Fruit fly (Drosophila melanogaster) whole organism, embryonic: ENCODE data around the gene CG33664.
A peak's percentile ranks its signal among the peaks of the same experiment; 100 is the strongest.

ENCODE experiments used
- Bdp1 ChIP-seq: fragments of 200-800 bp; sonication (Bioruptor generic); optimal IDR thresholded peaks from 3 replicates; lab custom pipeline; 2016; ENCODE audit warnings: missing biosample characterization, missing genetic modification characterization
- CG10209 ChIP-seq: fragments of 200-800 bp; sonication (Bioruptor generic); optimal IDR thresholded peaks from 3 replicates; lab custom pipeline; 2017; ENCODE audit warnings: missing biosample characterization, mild to moderate bottlenecking, missing genetic modification characterization, missing genetic modification reagents
- CG10543 ChIP-seq: fragments of 200-800 bp; sonication (Bioruptor generic); optimal IDR thresholded peaks from 3 replicates; lab custom pipeline; 2017; ENCODE audit warnings: missing biosample characterization, mild to moderate bottlenecking, missing genetic modification characterization, moderate library complexity
- CG11560 ChIP-seq: fragments of 200-800 bp; sonication (Bioruptor generic); IDR thresholded peaks from 3 replicates; pipeline ENCODE4 v1.3.6; 2022; ENCODE audit warnings: missing biosample characterization, missing genetic modification characterization
- CG11723 ChIP-seq: fragments of 200-800 bp; sonication (Bioruptor generic); optimal IDR thresholded peaks from 2 replicates; lab custom pipeline; 2017; ENCODE audit warnings: missing biosample characterization, mild to moderate bottlenecking, missing genetic modification characterization
- CG12219 ChIP-seq: fragments of 200-800 bp; sonication (Bioruptor generic); optimal IDR thresholded peaks from 3 replicates; lab custom pipeline; 2018; ENCODE audit warnings: missing biosample characterization, mild to moderate bottlenecking, missing genetic modification characterization
- CG12744 ChIP-seq: fragments of 200-800 bp; sonication (Bioruptor generic); optimal IDR thresholded peaks from 2 replicates; lab custom pipeline; 2016; ENCODE audit warnings: missing biosample characterization, missing genetic modification characterization
- CG14050 ChIP-seq: fragments of 200-800 bp; sonication (Bioruptor generic); IDR thresholded peaks from 3 replicates; pipeline ENCODE4 v1.3.6; 2022; ENCODE audit warnings: missing biosample characterization, missing genetic modification characterization
- CG15011 ChIP-seq: fragments of 200-800 bp; sonication (Bioruptor generic); optimal IDR thresholded peaks from 3 replicates; lab custom pipeline; 2018; ENCODE audit warnings: missing biosample characterization, mild to moderate bottlenecking, missing genetic modification characterization
- CG16813 ChIP-seq: fragments of 200-800 bp; sonication (Bioruptor generic); IDR thresholded peaks from 3 replicates; pipeline ENCODE4 v1.3.6; 2022; ENCODE audit warnings: missing biosample characterization, missing genetic modification characterization; ENCODE audit not compliant: partially characterized antibody
- CG17359 ChIP-seq: fragments of 200-800 bp; sonication (Bioruptor generic); optimal IDR thresholded peaks from 3 replicates; lab custom pipeline; 2018; ENCODE audit warnings: missing biosample characterization, mild to moderate bottlenecking, missing genetic modification characterization, moderate library complexity
- CG17802 ChIP-seq: fragments of 200-800 bp; sonication (Bioruptor generic); optimal IDR thresholded peaks from 2 replicates; lab custom pipeline; 2018; ENCODE audit warnings: missing biosample characterization, mild to moderate bottlenecking, missing genetic modification characterization, moderate library complexity
- CG2129 ChIP-seq: fragments of 200-800 bp; sonication (Bioruptor generic); IDR thresholded peaks from 2 replicates; pipeline ENCODE4 v1.3.6; 2022; ENCODE audit warnings: missing biosample characterization, missing genetic modification characterization; ENCODE audit not compliant: partially characterized antibody
- CG2712 ChIP-seq: fragments of 200-800 bp; optimal IDR thresholded peaks from 3 replicates; lab custom pipeline; 2019; ENCODE audit warnings: missing biosample characterization, mild to moderate bottlenecking, missing genetic modification characterization, moderate library complexity
- CG31388 ChIP-seq: fragments of 200-800 bp; sonication (Bioruptor generic); optimal IDR thresholded peaks from 2 replicates; lab custom pipeline; 2016; ENCODE audit warnings: missing biosample characterization, missing genetic modification characterization
- CG3163 ChIP-seq: fragments of 200-800 bp; sonication (Bioruptor generic); optimal IDR thresholded peaks from 3 replicates; lab custom pipeline; 2016; ENCODE audit warnings: missing biosample characterization, missing genetic modification characterization
- CG32532 ChIP-seq: fragments of 200-800 bp; sonication (Bioruptor generic); IDR thresholded peaks from 2 replicates; pipeline ENCODE4 v1.3.6; 2022; ENCODE audit warnings: missing biosample characterization, missing genetic modification characterization
- CG4282 ChIP-seq: fragments of 200-800 bp; sonication (Bioruptor generic); optimal IDR thresholded peaks from 2 replicates; lab custom pipeline; 2016; ENCODE audit warnings: missing biosample characterization, missing genetic modification characterization
- CG5180 ChIP-seq: fragments of 200-800 bp; sonication (Bioruptor generic); optimal IDR thresholded peaks from 3 replicates; lab custom pipeline; 2017; ENCODE audit warnings: missing biosample characterization, missing genetic modification characterization, mild to moderate bottlenecking, moderate library complexity, missing genetic modification reagents
- CG6175 ChIP-seq: fragments of 200-800 bp; sonication (Bioruptor generic); IDR thresholded peaks from 3 replicates; pipeline ENCODE4 v1.3.6; 2022; ENCODE audit warnings: missing biosample characterization, missing genetic modification characterization
- CG6272 ChIP-seq: fragments of 200-800 bp; sonication (Bioruptor generic); IDR thresholded peaks from 2 replicates; pipeline ENCODE4 v1.3.6; 2022; ENCODE audit warnings: missing biosample characterization, missing genetic modification characterization
- CG6813 ChIP-seq: fragments of 200-800 bp; sonication (Bioruptor generic); optimal IDR thresholded peaks from 2 replicates; lab custom pipeline; 2017; ENCODE audit warnings: missing biosample characterization, missing genetic modification characterization, mild to moderate bottlenecking, moderate library complexity, missing genetic modification reagents
- CG9609 ChIP-seq: fragments of 200-800 bp; sonication (Bioruptor generic); optimal IDR thresholded peaks from 3 replicates; lab custom pipeline; 2016; ENCODE audit warnings: missing biosample characterization, missing genetic modification characterization
- CG9797 ChIP-seq: fragments of 200-800 bp; sonication (Bioruptor generic); optimal IDR thresholded peaks from 3 replicates; lab custom pipeline; 2018; ENCODE audit warnings: missing biosample characterization, mild to moderate bottlenecking, missing genetic modification characterization
- CG9817 ChIP-seq: fragments of 200-800 bp; sonication (Bioruptor generic); optimal IDR thresholded peaks from 2 replicates; lab custom pipeline; 2018; ENCODE audit warnings: missing biosample characterization, mild to moderate bottlenecking, missing genetic modification characterization, moderate library complexity
- Deaf1 ChIP-seq: fragments of 200-800 bp; optimal IDR thresholded peaks from 3 replicates; lab custom pipeline; 2019; ENCODE audit warnings: missing biosample characterization, mild to moderate bottlenecking, missing genetic modification characterization, moderate library complexity
- Drgx ChIP-seq: fragments of 200-800 bp; sonication (Bioruptor generic); IDR thresholded peaks from 2 replicates; pipeline ENCODE4 v1.3.6; 2022; ENCODE audit warnings: missing biosample characterization, missing genetic modification characterization
- Ets97D ChIP-seq: fragments of 200-800 bp; sonication (Bioruptor generic); optimal IDR thresholded peaks from 3 replicates; lab custom pipeline; 2016; ENCODE audit warnings: missing biosample characterization, missing genetic modification characterization
- HLHmδ ChIP-seq: fragments of 200-800 bp; sonication (Bioruptor generic); optimal IDR thresholded peaks from 2 replicates; lab custom pipeline; 2018; ENCODE audit warnings: missing biosample characterization, mild to moderate bottlenecking, missing genetic modification characterization, moderate library complexity
- NC2α ChIP-seq: fragments of 200-800 bp; sonication (Bioruptor generic); optimal IDR thresholded peaks from 2 replicates; lab custom pipeline; 2016; ENCODE audit warnings: missing biosample characterization, missing genetic modification characterization
- Oli ChIP-seq: fragments of 200-800 bp; sonication (Bioruptor generic); optimal IDR thresholded peaks from 2 replicates; lab custom pipeline; 2018; ENCODE audit warnings: missing biosample characterization, mild to moderate bottlenecking, missing genetic modification characterization, moderate library complexity
- Xrp1 ChIP-seq: fragments of 200-800 bp; sonication (Bioruptor generic); IDR thresholded peaks from 2 replicates; pipeline ENCODE4 v1.3.6; 2022; ENCODE audit warnings: missing biosample characterization, missing genetic modification characterization
- crol ChIP-seq: fragments of 200-800 bp; sonication (Bioruptor generic); IDR thresholded peaks from 2 replicates; pipeline ENCODE4 v1.3.6; 2022; ENCODE audit warnings: missing biosample characterization, missing genetic modification characterization
- eyg ChIP-seq: fragments of 200-800 bp; sonication (Bioruptor generic); optimal IDR thresholded peaks from 3 replicates; lab custom pipeline; 2016; ENCODE audit warnings: missing biosample characterization, missing genetic modification characterization
- h ChIP-seq: fragments of >200 bp; optimal IDR thresholded peaks from 2 replicates; lab custom pipeline; 2017
- her ChIP-seq: fragments of 200-800 bp; sonication (Bioruptor generic); optimal IDR thresholded peaks from 2 replicates; lab custom pipeline; 2016; ENCODE audit warnings: missing biosample characterization, missing genetic modification characterization
- jumu ChIP-seq: fragments of 200-800 bp; sonication (Bioruptor generic); optimal IDR thresholded peaks from 3 replicates; lab custom pipeline; 2016; ENCODE audit warnings: missing biosample characterization, missing genetic modification characterization
- oc ChIP-seq: fragments of 200-800 bp; sonication (Bioruptor generic); optimal IDR thresholded peaks from 2 replicates; lab custom pipeline; 2018; ENCODE audit warnings: missing biosample characterization, mild to moderate bottlenecking, missing genetic modification characterization, moderate library complexity
- pho ChIP-seq: fragments of 200-800 bp; sonication (Bioruptor generic); optimal IDR thresholded peaks from 2 replicates; lab custom pipeline; 2016; ENCODE audit warnings: missing biosample characterization, missing genetic modification characterization
- pros ChIP-seq: fragments of 200-800 bp; sonication (Bioruptor generic); optimal IDR thresholded peaks from 3 replicates; lab custom pipeline; 2019; ENCODE audit warnings: missing biosample characterization, mild to moderate bottlenecking, missing genetic modification characterization, moderate library complexity
- pzg ChIP-seq: fragments of 200-800 bp; sonication (Bioruptor generic); optimal IDR thresholded peaks from 3 replicates; lab custom pipeline; 2018; ENCODE audit warnings: missing biosample characterization, mild to moderate bottlenecking, missing genetic modification characterization, moderate library complexity
- sim ChIP-seq: fragments of 200-800 bp; sonication (Bioruptor generic); IDR thresholded peaks from 2 replicates; pipeline ENCODE4 v1.3.6; 2022; ENCODE audit warnings: missing biosample characterization, missing genetic modification characterization
- slbo ChIP-seq: fragments of 200-800 bp; sonication (Bioruptor generic); IDR thresholded peaks from 2 replicates; pipeline ENCODE4 v1.3.6; 2022; ENCODE audit warnings: missing biosample characterization, missing genetic modification characterization
- so ChIP-seq: fragments of 200-800 bp; sonication (Bioruptor generic); IDR thresholded peaks from 3 replicates; pipeline ENCODE4 v1.3.6; 2022; ENCODE audit warnings: missing biosample characterization, missing genetic modification characterization
- stc ChIP-seq: fragments of 200-800 bp; sonication (Bioruptor generic); IDR thresholded peaks from 2 replicates; pipeline ENCODE4 v1.3.6; 2022; ENCODE audit warnings: missing biosample characterization, missing genetic modification characterization
- tap ChIP-seq: fragments of 200-800 bp; optimal IDR thresholded peaks from 3 replicates; lab custom pipeline; 2019; ENCODE audit warnings: missing biosample characterization, mild to moderate bottlenecking, missing genetic modification characterization, moderate library complexity
- toy ChIP-seq: fragments of 200-800 bp; sonication (Bioruptor generic); IDR thresholded peaks from 2 replicates; pipeline ENCODE4 v1.3.6; 2022; ENCODE audit warnings: missing biosample characterization, missing genetic modification characterization
- tup ChIP-seq: fragments of 200-800 bp; sonication (Bioruptor generic); optimal IDR thresholded peaks from 2 replicates; lab custom pipeline; 2016; ENCODE audit warnings: missing biosample characterization, mild to moderate bottlenecking, missing genetic modification characterization, moderate library complexity
- unc-4 ChIP-seq: fragments of 200-800 bp; sonication (Bioruptor generic); IDR thresholded peaks from 2 replicates; pipeline ENCODE4 v1.3.6; 2022; ENCODE audit warnings: missing biosample characterization, missing genetic modification characterization; ENCODE audit not compliant: partially characterized antibody

The CG33664 gene

DNA sequence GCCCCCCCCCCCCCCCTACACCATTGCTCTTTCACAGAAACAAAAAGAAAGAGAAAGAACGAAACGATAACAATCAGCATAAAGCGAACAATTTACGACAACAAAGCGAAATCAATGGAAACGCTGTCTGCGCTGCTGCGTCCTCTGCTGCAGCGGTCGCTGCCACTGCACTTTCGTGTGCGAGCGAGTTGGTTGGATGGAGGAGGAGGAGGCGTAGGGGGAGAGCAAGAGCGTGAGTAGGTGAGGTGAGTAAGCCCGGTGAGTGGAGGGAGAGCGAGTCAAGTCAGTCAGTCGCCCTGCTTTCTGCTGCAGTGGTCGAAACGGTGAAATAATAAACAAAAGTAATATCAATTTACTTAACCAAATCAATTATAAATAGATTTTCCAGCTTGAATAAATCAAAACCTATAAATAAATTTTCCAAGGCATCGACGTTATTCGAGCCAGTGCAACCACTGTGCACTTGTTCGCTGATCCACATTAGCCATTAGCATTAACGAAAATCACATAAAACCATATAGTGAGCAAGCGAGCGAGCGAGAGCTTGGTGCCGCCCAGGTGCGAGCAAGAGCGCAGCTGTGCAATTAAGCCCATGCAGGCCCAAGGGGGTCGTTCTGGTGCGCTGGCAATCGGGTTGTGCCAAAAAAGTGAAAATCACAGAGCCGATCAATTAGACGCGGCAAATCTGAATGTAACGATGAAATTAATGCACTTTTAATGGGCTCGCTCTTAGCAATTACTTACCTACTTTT lies 40.1 kb upstream of the CG33664 start (continued):
- TF ChIP-seq so = 0 out of 3 replicates have a peak, but pooled peaks have one; percentile 64
- no peak for TF ChIP-seq Bdp1 (GFP tag; lab: Kevin White, UChicago)
- no peak for TF ChIP-seq CG5180 (GFP tag; lab: Kevin White, UChicago)
- no peak for TF ChIP-seq CG9797 (GFP tag; lab: Kevin White, UChicago)
- TF ChIP-seq Xrp1 = peak; percentile 68
- TF ChIP-seq crol = peak; percentile 90
- no peak for TF ChIP-seq pros
- TF ChIP-seq HLHmδ = no peak
- TF ChIP-seq h (lab: Kevin White, UChicago) = no peak
- TF ChIP-seq CG31388 (GFP tag; lab: Kevin White, UChicago) = no peak
- TF ChIP-seq slbo (GFP tag; lab: Robert Waterston, UW) = 0 out of 2 replicates have a peak, but pooled peaks have one; percentile 7
- no peak for TF ChIP-seq toy (GFP tag; lab: Robert Waterston, UW)
- peak; percentile 48 for TF ChIP-seq CG17359
- peak; percentile 29; the same call in 1 of the 2 replicates for TF ChIP-seq sim (GFP tag; lab: Robert Waterston, UW)
- no peak for TF ChIP-seq CG12219 (GFP tag; lab: Kevin White, UChicago)
- no peak for TF ChIP-seq Deaf1 (tag; lab: Kevin White, UChicago)
- TF ChIP-seq jumu (GFP tag; lab: Kevin White, UChicago) = no peak
- 0 out of 2 replicates have a peak, but pooled peaks have one; percentile 33 for TF ChIP-seq CG6272
- TF ChIP-seq oc (tag; lab: Kevin White, UChicago) = peak; percentile 38
- TF ChIP-seq Drgx (GFP tag; lab: Robert Waterston, UW) = peak; percentile 96
- TF ChIP-seq CG15011 (GFP tag; lab: Kevin White, UChicago) = no peak
- peak; percentile 48; the same call in 1 of the 3 replicates for TF ChIP-seq CG14050 (GFP tag; lab: Robert Waterston, UW)
- TF ChIP-seq CG2712 (tag; lab: Kevin White, UChicago) = peak; percentile 12
- TF ChIP-seq CG10209 (GFP tag; lab: Kevin White, UChicago) = peak; percentile 10
- no peak for TF ChIP-seq CG6813 (GFP tag; lab: Kevin White, UChicago)
- peak; percentile 76 for TF ChIP-seq stc
- TF ChIP-seq pho = no peak
- TF ChIP-seq CG2129 = no peak
- no peak for TF ChIP-seq CG11723 (GFP tag; lab: Kevin White, UChicago)
- peak; percentile 10 for TF ChIP-seq Oli (tag; lab: Kevin White, UChicago)
- peak; percentile 26 for TF ChIP-seq NC2α (GFP tag; lab: Kevin White, UChicago)
- TF ChIP-seq CG10543 = no peak
- no peak for TF ChIP-seq CG17802
- TF ChIP-seq CG11560 (tag; lab: Robert Waterston, UW) = no peak
- TF ChIP-seq CG12744 (GFP tag; lab: Kevin White, UChicago) = no peak
- TF ChIP-seq Ets97D (GFP tag; lab: Kevin White, UChicago) = no peak
- TF ChIP-seq her (GFP tag; lab: Kevin White, UChicago) = no peak
- TF ChIP-seq CG9609 (GFP tag; lab: Kevin White, UChicago) = no peak
- no peak for TF ChIP-seq CG9817 (tag; lab: Kevin White, UChicago)
- no peak for TF ChIP-seq CG32532
- no peak for TF ChIP-seq eyg (GFP tag; lab: Kevin White, UChicago)
- peak; percentile 18 for TF ChIP-seq tap (tag; lab: Kevin White, UChicago)
- no peak for TF ChIP-seq CG16813 (GFP tag; lab: Robert Waterston, UW)
- no peak for TF ChIP-seq CG4282 (GFP tag; lab: Kevin White, UChicago)
- TF ChIP-seq pzg = no peak
- no peak for TF ChIP-seq CG6175
- TF ChIP-seq unc-4 = no peak
- TF ChIP-seq CG3163 = peak; percentile 31
- peak; percentile 13 for TF ChIP-seq tup
